Worm (Caenorhabditis elegans): Measurements from ENCODE around the gene slc-25A21.
"Not testable (repeated sequence)": the region's sequence is repeated elsewhere in the genome, so short reads cannot be mapped to it uniquely, and the experiment has no call there.

Gene slc-25A21

DNA sequence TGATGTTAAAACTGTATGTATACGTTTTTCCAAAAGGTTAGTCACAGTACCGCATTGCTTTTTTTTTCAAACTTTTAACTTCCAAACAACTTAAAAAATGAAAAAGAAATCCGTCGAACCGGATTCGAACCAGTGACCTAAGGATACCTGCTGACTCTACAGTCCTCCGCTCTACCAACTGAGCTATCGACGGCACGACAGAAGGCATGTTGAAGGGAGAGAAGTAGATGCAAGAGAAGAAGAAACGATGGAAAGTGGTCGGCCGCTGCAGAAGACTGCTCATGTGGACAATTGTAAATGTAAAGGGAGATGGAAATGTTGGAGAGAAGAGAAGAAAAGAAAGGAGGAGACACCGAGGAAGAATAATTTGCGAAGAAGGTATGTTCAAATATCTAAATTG is 20.0 kb downstream of the slc-25A21 start (continued):
- TF ChIP-seq snpc-1.3 (tag; optimal IDR thresholded peaks at IDR 0.05; ENCODE audit: insufficient read depth) = peak; percentile 71
- 0 out of 2 replicates have a peak, but pooled peaks have one; percentile 26 for TF ChIP-seq aptf-2 (GFP tag; conservative IDR thresholded peaks at IDR 0.05)
- no peak for TF ChIP-seq Y53F4B.3 (GFP tag; IDR thresholded peaks at IDR 0.05)
- TF ChIP-seq egl-44 (GFP tag; IDR thresholded peaks at IDR 0.05) = peak; percentile 97
- peak; percentile 97 for TF ChIP-seq tbp1 (GFP tag; optimal IDR thresholded peaks at IDR 0.05)
- TF ChIP-seq nfyb-1 (GFP tag; IDR thresholded peaks at IDR 0.05) = peak; percentile 93
- TF ChIP-seq tlf-1 (GFP tag; optimal IDR thresholded peaks at IDR 0.05) = peak; percentile 86
- peak; percentile 81 for TF ChIP-seq die-1 (tag; optimal IDR thresholded peaks at IDR 0.05)
- no peak for TF ChIP-seq ceh-91 (GFP tag; IDR thresholded peaks at IDR 0.05)
- TF ChIP-seq F52B5.7 (tag; optimal IDR thresholded peaks at IDR 0.05) = peak; percentile 89
- peak; percentile 62 for TF ChIP-seq nhr-27 (tag; optimal IDR thresholded peaks at IDR 0.05)
- TF ChIP-seq atf-7 (tag; optimal IDR thresholded peaks at IDR 0.05) = peak; percentile 80
- peak; percentile 76 for TF ChIP-seq akir-1 (GFP tag; optimal IDR thresholded peaks at IDR 0.05)
- TF ChIP-seq F23B12.7 (tag; optimal IDR thresholded peaks at IDR 0.05; ENCODE audit: insufficient read depth) = peak; percentile 88
- TF ChIP-seq ceh-79 (tag; optimal IDR thresholded peaks at IDR 0.05) = no peak
- TF ChIP-seq hmg-20 (GFP tag; IDR thresholded peaks at IDR 0.05) = peak; percentile 91
- TF ChIP-seq nhr-120 (GFP tag; IDR thresholded peaks at IDR 0.05) = 0 out of 2 replicates have a peak, but pooled peaks have one; percentile 65
- peak; percentile 91 for TF ChIP-seq T26A5.8 (tag; optimal IDR thresholded peaks at IDR 0.05)
- TF ChIP-seq unc-62 (GFP tag; optimal IDR thresholded peaks at IDR 0.05) = no peak
- TF ChIP-seq F55B11.4 (tag; optimal IDR thresholded peaks at IDR 0.05; ENCODE audit: borderline replicate concordance, insufficient read depth) = no peak
- peak; percentile 53 for TF ChIP-seq ztf-22 (GFP tag; optimal IDR thresholded peaks at IDR 0.05)
- peak; percentile 71; the same call in 1 of the 2 replicates for TF ChIP-seq sea-2 (GFP tag; IDR thresholded peaks at IDR 0.05)
- TF ChIP-seq lag-1 (GFP tag; IDR thresholded peaks at IDR 0.05) = peak; percentile 50; the same call in 1 of the 2 replicates
- peak; percentile 94 for TF ChIP-seq gei-17 (GFP tag; optimal IDR thresholded peaks at IDR 0.05)
- TF ChIP-seq F49E8.2 (tag; optimal IDR thresholded peaks at IDR 0.05; ENCODE audit: insufficient read depth) = peak; percentile 47
- TF ChIP-seq ama-1 (optimal IDR thresholded peaks at IDR 0.05) = no peak
- peak; percentile 84 for TF ChIP-seq ama-1 (GFP tag; optimal IDR thresholded peaks at IDR 0.05)
- TF ChIP-seq ZK185.1 (tag; optimal IDR thresholded peaks at IDR 0.05; ENCODE audit: poor library complexity, severe bottlenecking) = peak; percentile 90
- no peak for TF ChIP-seq nfya-2 (GFP tag; IDR thresholded peaks at IDR 0.05)
- peak; percentile 93 for TF ChIP-seq ztf-26 (tag; optimal IDR thresholded peaks at IDR 0.05)
- peak; percentile 37 for TF ChIP-seq him-1 (tag; optimal IDR thresholded peaks at IDR 0.05)
- no peak for TF ChIP-seq hlh-26 (GFP tag; conservative IDR thresholded peaks at IDR 0.05)
- TF ChIP-seq F37B4.10 (GFP tag; IDR thresholded peaks at IDR 0.05) = 0 out of 2 replicates have a peak, but pooled peaks have one; percentile 49

- TF ChIP-seq sptf-2 (GFP tag; optimal IDR thresholded peaks at IDR 0.05) (no peak), Y79H2A.3 (GFP tag; conservative IDR thresholded peaks at IDR 0.05) (no peak), nfya-2 (GFP tag; IDR thresholded peaks at IDR 0.05) (no peak), B0336.3 (GFP tag; IDR thresholded peaks at IDR 0.05) (no peak), ceh-91 (GFP tag; IDR thresholded peaks at IDR 0.05) (no peak), F57A8.1 (GFP tag; optimal IDR thresholded peaks at IDR 0.05) (no peak), F23B12.7 (tag; optimal IDR thresholded peaks at IDR 0.05; ENCODE audit: insufficient read depth) (no peak), nfyb-1 (GFP tag; IDR thresholded peaks at IDR 0.05) (no peak)
These were observed 20.9 kb downstream of the slc-25A21 start, which contains the start of gene R11.4 for ce11 chrX:16210518-16210917. TSS of gene R11.4 (minus strand) at chrX:16210618.

- not testable (repeated sequence) for TF ChIP-seq rpc-1 (optimal IDR thresholded peaks at IDR 0.05)
- peak; percentile 47 for TF ChIP-seq rpc-1 (tag; optimal IDR thresholded peaks at IDR 0.05)
These were observed 22.6 kb downstream of the slc-25A21 start, which contains the start of gene F23A7.4 for ce11 chrX:16212306-16212705. TSS of gene F23A7.4 (plus strand) at chrX:16212606.
